Worm (Caenorhabditis elegans) whole organism, L2 larva: ENCODE results near the gene syx-2.

Experiments used
- Y55F3AM.14 ChIP-seq: fragments of 200-800 bp; sonication (Bioruptor generic); optimal IDR thresholded peaks from 2 replicates; lab custom pipeline; 2018; ENCODE audit warnings: mild to moderate bottlenecking, missing genetic modification characterization, missing compliant biosample characterization
- ZK546.5 ChIP-seq: sonication (generic microtip); optimal IDR thresholded peaks from 2 replicates; lab custom pipeline; 2017; ENCODE audit warnings: missing biosample characterization, missing genetic modification characterization
- aly-2 ChIP-seq: fragments of 150-350 bp; optimal IDR thresholded peaks from 2 replicates; lab custom pipeline; 2014; ENCODE audit warnings: missing biosample characterization, missing genetic modification characterization
- ceh-82 ChIP-seq: fragments of 150-350 bp; optimal IDR thresholded peaks from 2 replicates; lab custom pipeline; 2014; ENCODE audit warnings: missing biosample characterization, missing genetic modification characterization
- egl-27 ChIP-seq: sonication (generic microtip); optimal IDR thresholded peaks from 3 replicates; lab custom pipeline; 2017; ENCODE audit warnings: missing biosample characterization, missing genetic modification reagents, missing genetic modification characterization
- gmeb-1 ChIP-seq: fragments of 150-350 bp; optimal IDR thresholded peaks from 2 replicates; lab custom pipeline; 2014; ENCODE audit warnings: missing biosample characterization, missing genetic modification characterization
- lin-11 ChIP-seq: fragments of 150-350 bp; sonication (generic microtip); optimal IDR thresholded peaks from 2 replicates; lab custom pipeline; 2014; ENCODE audit warnings: missing biosample characterization, missing genetic modification characterization, inconsistent platforms, mixed read lengths
- lin-13 ChIP-seq: fragments of 150-350 bp; optimal IDR thresholded peaks from 2 replicates; lab custom pipeline; 2014; ENCODE audit warnings: missing biosample characterization, missing genetic modification reagents, missing genetic modification characterization
- lin-39 ChIP-seq: fragments of 150-350 bp; optimal IDR thresholded peaks from 2 replicates; lab custom pipeline; 2014; ENCODE audit warnings: missing biosample characterization, missing genetic modification reagents, missing genetic modification characterization
- unc-62 ChIP-seq: fragments of 150-350 bp; optimal IDR thresholded peaks from 2 replicates; lab custom pipeline; 2014; ENCODE audit warnings: missing biosample characterization, missing genetic modification reagents, missing genetic modification characterization

- TF ChIP-seq ceh-82 (tag; lab: Kevin White, UChicago) (no peak), unc-62 (no peak), ZK546.5 (no peak), aly-2 (tag; lab: Kevin White, UChicago) (no peak), lin-13 (GFP tag; lab: Kevin White, UChicago) (no peak), lin-39 (tag; lab: Kevin White, UChicago) (no peak), Y55F3AM.14 (GFP tag; lab: Kevin White, UChicago) (no peak), lin-11 (tag; lab: Kevin White, UChicago) (no peak), egl-27 (tag; lab: Kevin White, UChicago) (no peak), gmeb-1 (no peak)
Observed at ce11 chrX:13937350-13937749, 22.6 kb upstream of the syx-2 start.
